Worm (Caenorhabditis elegans) whole organism, L2 larva: ENCODE results near the gene C25H3.17.

Experiments
- C34F6.9 ChIP-seq: fragments of 150-350 bp; optimal IDR thresholded peaks from 2 replicates; lab custom pipeline; 2014; ENCODE audit warnings: missing biosample characterization, missing genetic modification characterization
- F13H6.1 ChIP-seq: sonication (generic microtip); optimal IDR thresholded peaks from 2 replicates; lab custom pipeline; 2016; ENCODE audit warnings: missing genetic modification characterization, missing compliant biosample characterization
- R02D3.7 ChIP-seq: fragments of 150-350 bp; optimal IDR thresholded peaks from 2 replicates; lab custom pipeline; 2014; ENCODE audit warnings: missing biosample characterization, missing genetic modification characterization
- Y55F3AM.14 ChIP-seq: fragments of 200-800 bp; sonication (Bioruptor generic); optimal IDR thresholded peaks from 2 replicates; lab custom pipeline; 2018; ENCODE audit warnings: mild to moderate bottlenecking, missing genetic modification characterization, missing compliant biosample characterization
- ZK546.5 ChIP-seq: sonication (generic microtip); optimal IDR thresholded peaks from 2 replicates; lab custom pipeline; 2017; ENCODE audit warnings: missing biosample characterization, missing genetic modification characterization
- alr-1 ChIP-seq: fragments of 150-350 bp; optimal IDR thresholded peaks from 2 replicates; lab custom pipeline; 2014; ENCODE audit warnings: missing biosample characterization, missing genetic modification characterization
- aly-2 ChIP-seq: fragments of 150-350 bp; optimal IDR thresholded peaks from 2 replicates; lab custom pipeline; 2014; ENCODE audit warnings: missing biosample characterization, missing genetic modification characterization
- ama-1 ChIP-seq: fragments of 150-350 bp; optimal IDR thresholded peaks from 2 replicates; lab custom pipeline; 2018; ENCODE audit warnings: inconsistent platforms
- ceh-16 ChIP-seq: fragments of 150-350 bp; optimal IDR thresholded peaks from 2 replicates; lab custom pipeline; 2014; ENCODE audit warnings: missing biosample characterization, missing genetic modification characterization
- ceh-82 ChIP-seq: fragments of 150-350 bp; optimal IDR thresholded peaks from 2 replicates; lab custom pipeline; 2014; ENCODE audit warnings: missing biosample characterization, missing genetic modification characterization
- dmd-4 ChIP-seq: sonication (generic microtip); optimal IDR thresholded peaks from 2 replicates; lab custom pipeline; 2017; ENCODE audit warnings: missing biosample characterization, missing genetic modification characterization
- egl-27 ChIP-seq: sonication (generic microtip); optimal IDR thresholded peaks from 3 replicates; lab custom pipeline; 2017; ENCODE audit warnings: missing biosample characterization, missing genetic modification reagents, missing genetic modification characterization
- elt-1 ChIP-seq: fragments of 150-350 bp; optimal IDR thresholded peaks from 2 replicates; lab custom pipeline; 2014; ENCODE audit warnings: missing biosample characterization, missing genetic modification characterization
- elt-3 ChIP-seq: sonication (generic microtip); optimal IDR thresholded peaks from 2 replicates; lab custom pipeline; 2017; ENCODE audit warnings: missing biosample characterization, missing genetic modification characterization
- fos-1 ChIP-seq: fragments of 150-350 bp; optimal IDR thresholded peaks from 2 replicates; lab custom pipeline; 2014; ENCODE audit warnings: missing biosample characterization, missing genetic modification characterization
- gmeb-1 ChIP-seq: fragments of 150-350 bp; optimal IDR thresholded peaks from 2 replicates; lab custom pipeline; 2014; ENCODE audit warnings: missing biosample characterization, missing genetic modification characterization
- lin-11 ChIP-seq: fragments of 150-350 bp; sonication (generic microtip); optimal IDR thresholded peaks from 2 replicates; lab custom pipeline; 2014; ENCODE audit warnings: missing biosample characterization, missing genetic modification characterization, inconsistent platforms, mixed read lengths
- lin-13 ChIP-seq: fragments of 150-350 bp; optimal IDR thresholded peaks from 2 replicates; lab custom pipeline; 2014; ENCODE audit warnings: missing biosample characterization, missing genetic modification reagents, missing genetic modification characterization
- lin-39 ChIP-seq: fragments of 150-350 bp; optimal IDR thresholded peaks from 2 replicates; lab custom pipeline; 2014; ENCODE audit warnings: missing biosample characterization, missing genetic modification reagents, missing genetic modification characterization
- lsy-2 ChIP-seq, 2 experiments: fragments of 150-350 bp in 1 of 2; sonication (generic microtip) in 1 of 2; optimal IDR thresholded peaks; 2 replicates each; lab custom pipeline; 2014 to 2017; ENCODE audit warnings: missing biosample characterization in 2 of 2, missing genetic modification characterization in 2 of 2
- mab-5 ChIP-seq: fragments of 150-350 bp; optimal IDR thresholded peaks from 2 replicates; lab custom pipeline; 2014; ENCODE audit warnings: missing biosample characterization, missing genetic modification characterization
- mbf-1 ChIP-seq: sonication (generic microtip); optimal IDR thresholded peaks from 2 replicates; lab custom pipeline; 2017; ENCODE audit warnings: missing biosample characterization, missing genetic modification characterization
- mdl-1 ChIP-seq, 2 experiments: fragments of 150-350 bp in 1 of 2; sonication (generic microtip) in 1 of 2; optimal IDR thresholded peaks; 2 replicates each; lab custom pipeline; 2017; ENCODE audit warnings: missing biosample characterization in 2 of 2, missing genetic modification characterization in 2 of 2
- nhr-11 ChIP-seq: fragments of 150-350 bp; optimal IDR thresholded peaks from 2 replicates; lab custom pipeline; 2014; ENCODE audit warnings: missing biosample characterization, missing genetic modification characterization
- nhr-12 ChIP-seq: fragments of 150-350 bp; optimal IDR thresholded peaks from 2 replicates; lab custom pipeline; 2014; ENCODE audit warnings: missing biosample characterization, missing genetic modification characterization
- nhr-129 ChIP-seq: fragments of 150-350 bp; optimal IDR thresholded peaks from 2 replicates; lab custom pipeline; 2014; ENCODE audit warnings: missing biosample characterization, missing genetic modification characterization
- nhr-23 ChIP-seq: fragments of 150-350 bp; optimal IDR thresholded peaks from 2 replicates; lab custom pipeline; 2014; ENCODE audit warnings: missing biosample characterization, missing genetic modification reagents, missing genetic modification characterization
- nhr-237 ChIP-seq: fragments of 150-350 bp; optimal IDR thresholded peaks from 2 replicates; lab custom pipeline; 2014; ENCODE audit warnings: missing biosample characterization, missing genetic modification characterization
- nhr-25 ChIP-seq: fragments of 150-350 bp; sonication (generic microtip); optimal IDR thresholded peaks from 3 replicates; lab custom pipeline; 2014; ENCODE audit warnings: missing biosample characterization, missing genetic modification characterization
- nhr-77 ChIP-seq: fragments of 150-350 bp; optimal IDR thresholded peaks from 2 replicates; lab custom pipeline; 2014; ENCODE audit warnings: missing biosample characterization, missing genetic modification characterization
- sem-4 ChIP-seq: fragments of 150-350 bp; optimal IDR thresholded peaks from 2 replicates; lab custom pipeline; 2014; ENCODE audit warnings: missing biosample characterization, missing genetic modification reagents, missing genetic modification characterization
- snpc-4 ChIP-seq: fragments of 150-350 bp; optimal IDR thresholded peaks from 2 replicates; lab custom pipeline; 2014; ENCODE audit warnings: missing biosample characterization, missing genetic modification characterization
- unc-39 ChIP-seq: fragments of 150-350 bp; optimal IDR thresholded peaks from 2 replicates; lab custom pipeline; 2014; ENCODE audit warnings: missing biosample characterization, missing genetic modification characterization
- unc-55 ChIP-seq: fragments of 150-350 bp; sonication (generic microtip); optimal IDR thresholded peaks from 3 replicates; lab custom pipeline; 2014; ENCODE audit warnings: missing biosample characterization, missing genetic modification reagents, missing genetic modification characterization
- unc-62 ChIP-seq: fragments of 150-350 bp; optimal IDR thresholded peaks from 2 replicates; lab custom pipeline; 2014; ENCODE audit warnings: missing biosample characterization, missing genetic modification reagents, missing genetic modification characterization
- zag-1 ChIP-seq: fragments of 150-350 bp; optimal IDR thresholded peaks from 2 replicates; lab custom pipeline; 2014; ENCODE audit warnings: missing biosample characterization, missing genetic modification characterization
- ztf-11 ChIP-seq: sonication (generic microtip); optimal IDR thresholded peaks from 2 replicates; lab custom pipeline; 2017; ENCODE audit warnings: missing biosample characterization, missing genetic modification characterization
- ztf-4 ChIP-seq: fragments of 150-350 bp; optimal IDR thresholded peaks from 2 replicates; lab custom pipeline; 2014; ENCODE audit warnings: missing biosample characterization, missing genetic modification characterization

The C25H3.17 gene

ce11 chrII:5642110-5642509, 27.4 kb downstream of the C25H3.17 start:
- no peak for TF ChIP-seq gmeb-1 (tag; lab: Kevin White, UChicago)
- no peak for TF ChIP-seq alr-1
- no peak for TF ChIP-seq mdl-1 (tag; optimal IDR thresholded peaks at IDR 0.05; lab: Kevin White, UChicago)
- no peak for TF ChIP-seq lsy-2 (tag; optimal IDR thresholded peaks at IDR 0.05; lab: Kevin White, UChicago)
- TF ChIP-seq elt-3 (tag; lab: Kevin White, UChicago) = no peak
- TF ChIP-seq F13H6.1 (tag; lab: Kevin White, UChicago) = no peak
- TF ChIP-seq ceh-82 (tag; lab: Kevin White, UChicago) = no peak
- no peak for TF ChIP-seq unc-39 (tag; lab: Kevin White, UChicago)
- no peak for TF ChIP-seq mbf-1 (tag; lab: Kevin White, UChicago)
- TF ChIP-seq nhr-77 = no peak
- no peak for TF ChIP-seq mab-5
- TF ChIP-seq ztf-11 (tag; lab: Kevin White, UChicago) = no peak

- TF ChIP-seq fos-1 (tag; lab: Kevin White, UChicago) (no peak), nhr-25 (no peak), C34F6.9 (tag; lab: Kevin White, UChicago) (no peak), dmd-4 (tag; lab: Kevin White, UChicago) (no peak), unc-62 (GFP tag; lab: Kevin White, UChicago) (no peak), lin-13 (GFP tag; lab: Kevin White, UChicago) (no peak), nhr-129 (tag; lab: Kevin White, UChicago) (no peak), ztf-11 (tag; lab: Kevin White, UChicago) (no peak), unc-39 (tag; lab: Kevin White, UChicago) (no peak), nhr-77 (no peak), ztf-4 (tag; lab: Kevin White, UChicago) (no peak), ama-1 (lab: Kevin White, UChicago) (no peak), R02D3.7 (no peak), ceh-16 (tag; lab: Kevin White, UChicago) (no peak), unc-55 (GFP tag; lab: Kevin White, UChicago) (no peak)
These were observed 29.0 kb downstream of the C25H3.17 start for ce11 chrII:5640362-5641079.

- TF ChIP-seq mbf-1 (tag; lab: Kevin White, UChicago) (no peak), nhr-129 (tag; lab: Kevin White, UChicago) (no peak), dmd-4 (tag; lab: Kevin White, UChicago) (no peak), nhr-25 (no peak), zag-1 (tag; lab: Kevin White, UChicago) (no peak), Y55F3AM.14 (no peak), elt-1 (no peak), ZK546.5 (tag; lab: Kevin White, UChicago) (no peak), snpc-4 (tag; lab: Kevin White, UChicago) (no peak), aly-2 (tag; lab: Kevin White, UChicago) (no peak), nhr-12 (no peak), egl-27 (tag; lab: Kevin White, UChicago) (no peak), R02D3.7 (no peak), lin-11 (tag; lab: Kevin White, UChicago) (no peak), nhr-23 (no peak)
These were observed 31.4 kb downstream of the C25H3.17 start, which contains the start of gene F59E12.3 for ce11 chrII:5638059-5638458. Gene F59E12.3 (plus strand): TSS chrII:5638359.

- TF ChIP-seq nhr-237 (tag; lab: Kevin White, UChicago) = no peak
- no peak for TF ChIP-seq sem-4 (tag; lab: Kevin White, UChicago)
- no peak for TF ChIP-seq nhr-11 (tag; lab: Kevin White, UChicago)
- no peak for TF ChIP-seq lin-39
- TF ChIP-seq unc-39 (tag; lab: Kevin White, UChicago) = no peak
- TF ChIP-seq dmd-4 (tag; lab: Kevin White, UChicago) = no peak
- no peak for TF ChIP-seq ceh-82 (tag; lab: Kevin White, UChicago)
- TF ChIP-seq ztf-11 (tag; lab: Kevin White, UChicago) = no peak
- no peak for TF ChIP-seq mbf-1 (tag; lab: Kevin White, UChicago)
- TF ChIP-seq unc-55 (GFP tag; lab: Kevin White, UChicago) = no peak
- TF ChIP-seq nhr-25 = no peak
- TF ChIP-seq F13H6.1 (tag; lab: Kevin White, UChicago) = no peak
These were observed 32.7 kb downstream of the C25H3.17 start, which contains the start of gene F59E12.8 for ce11 chrII:5636826-5637225. Gene F59E12.8 (minus strand): TSS chrII:5636926.
